Fruit fly (Drosophila melanogaster) whole organism, adult: ENCODE results near the gene CG31131.

ENCODE experiments used
- CG5204 ChIP-seq: fragments of 200-800 bp; sonication (Bioruptor generic); optimal IDR thresholded peaks from 2 replicates; lab custom pipeline; 2016; ENCODE audit warnings: missing biosample characterization, missing genetic modification characterization
- Mnt ChIP-seq: fragments of 200-800 bp; sonication (Bioruptor generic); optimal IDR thresholded peaks from 2 replicates; lab custom pipeline; 2016; ENCODE audit warnings: missing biosample characterization, mild to moderate bottlenecking, missing genetic modification characterization

DNA sequence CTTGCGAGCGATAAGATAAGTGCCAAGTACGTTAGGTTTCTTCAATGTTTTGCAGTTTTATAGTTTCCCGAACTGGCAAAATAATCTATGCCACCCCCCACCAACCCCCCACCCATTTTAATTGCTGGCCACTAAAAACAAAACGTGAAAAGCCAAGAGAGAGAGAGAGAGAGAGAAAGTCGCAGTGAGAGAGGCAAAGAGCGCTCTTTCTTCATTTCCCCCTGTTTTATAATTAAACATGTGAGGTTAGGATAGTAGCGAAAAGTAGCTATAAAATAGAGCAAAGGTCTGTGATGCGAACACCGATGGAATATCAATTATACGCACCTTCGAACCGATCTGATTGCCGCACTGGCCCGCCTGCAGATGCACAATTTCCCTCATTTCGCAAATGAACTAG is 24.8 kb upstream of the CG31131 start:
- TF ChIP-seq Mnt (no peak), CG5204 (GFP tag; lab: Kevin White, UChicago) (no peak)
